Fruit fly (Drosophila melanogaster): Measurements from ENCODE around the gene Amt.

Gene Amt

dm6 chr3R:15243452-15243851, 5.5 kb downstream of the Amt start (continued):
- TF ChIP-seq ewg (GFP tag; optimal IDR thresholded peaks at IDR 0.05) (no peak), maf-S (GFP tag; optimal IDR thresholded peaks at IDR 0.05) (no peak), CG3726 (GFP tag; IDR thresholded peaks at IDR 0.05) (no peak), Spps (tag; optimal IDR thresholded peaks at IDR 0.05) (no peak), h (optimal IDR thresholded peaks at IDR 0.05) (no peak), hth (optimal IDR thresholded peaks at IDR 0.05) (no peak), prd (optimal IDR thresholded peaks at IDR 0.05) (no peak), prd (GFP tag; IDR thresholded peaks at IDR 0.05) (no peak), CG10979 (tag; optimal IDR thresholded peaks at IDR 0.05) (no peak), tap (tag; optimal IDR thresholded peaks at IDR 0.05) (no peak), Dad (GFP tag; optimal IDR thresholded peaks at IDR 0.05) (no peak), sima (GFP tag; optimal IDR thresholded peaks at IDR 0.05) (no peak), Xbp1 (GFP tag; optimal IDR thresholded peaks at IDR 0.05) (no peak), sens (GFP tag) (peak; percentile 42), CG10274 (GFP tag; optimal IDR thresholded peaks at IDR 0.05) (no peak), CG11247 (GFP tag; IDR thresholded peaks at IDR 0.05) (no peak), CG4854 (GFP tag; optimal IDR thresholded peaks at IDR 0.05) (no peak), CG13894 (tag; optimal IDR thresholded peaks at IDR 0.05) (peak; percentile 10), Dip3 (GFP tag; optimal IDR thresholded peaks at IDR 0.05) (no peak), CG6254 (GFP tag; optimal IDR thresholded peaks at IDR 0.05) (no peak), z (GFP tag; IDR thresholded peaks at IDR 0.05) (no peak), Hr3 (GFP tag; optimal IDR thresholded peaks at IDR 0.05) (no peak), ap (GFP tag; IDR thresholded peaks at IDR 0.05) (no peak), sd (tag; optimal IDR thresholded peaks at IDR 0.05) (peak; percentile 97), lbe (GFP tag; optimal IDR thresholded peaks at IDR 0.05) (peak; percentile 30), disco-r (GFP tag; optimal IDR thresholded peaks at IDR 0.05) (no peak), insv (GFP tag; optimal IDR thresholded peaks at IDR 0.05) (no peak), Rx (GFP tag; IDR thresholded peaks at IDR 0.05) (no peak), CG9609 (GFP tag; optimal IDR thresholded peaks at IDR 0.05) (no peak), grau (tag; optimal IDR thresholded peaks at IDR 0.05) (no peak), CG5245 (GFP tag; optimal IDR thresholded peaks at IDR 0.05) (no peak), CG17385 (GFP tag; optimal IDR thresholded peaks at IDR 0.05) (no peak), Dp (GFP tag; optimal IDR thresholded peaks at IDR 0.05) (peak; percentile 6), rib (GFP tag; IDR thresholded peaks at IDR 0.05) (peak; percentile 78), dm (GFP tag; optimal IDR thresholded peaks at IDR 0.05) (peak; percentile 94), nom (GFP tag; optimal IDR thresholded peaks at IDR 0.05) (no peak), CG2116 (GFP tag; optimal IDR thresholded peaks at IDR 0.05) (no peak), tx (GFP tag; optimal IDR thresholded peaks at IDR 0.05) (no peak), CG6791 (GFP tag; IDR thresholded peaks at IDR 0.05; ENCODE audit: partially characterized antibody) (0 out of 3 replicates have a peak, but pooled peaks have one; percentile 6), inv (GFP tag; IDR thresholded peaks at IDR 0.05; ENCODE audit: partially characterized antibody) (no peak), Drgx (GFP tag; IDR thresholded peaks at IDR 0.05) (no peak), CG16863 (GFP tag; optimal IDR thresholded peaks at IDR 0.05) (no peak), Hsf (GFP tag; optimal IDR thresholded peaks at IDR 0.05) (no peak), Atf-2 (GFP tag; optimal IDR thresholded peaks at IDR 0.05) (no peak), fd102C (GFP tag; optimal IDR thresholded peaks at IDR 0.05) (no peak), CG33213 (GFP tag; optimal IDR thresholded peaks at IDR 0.05) (no peak), CG10462 (GFP tag; optimal IDR thresholded peaks at IDR 0.05) (no peak), CG12744 (GFP tag; optimal IDR thresholded peaks at IDR 0.05) (no peak), Sox100B (GFP tag; optimal IDR thresholded peaks at IDR 0.05) (no peak), Camta (GFP tag; optimal IDR thresholded peaks at IDR 0.05) (no peak), dati (GFP tag; IDR thresholded peaks at IDR 0.05) (no peak), gem (tag; optimal IDR thresholded peaks at IDR 0.05) (no peak), CG8359 (GFP tag; optimal IDR thresholded peaks at IDR 0.05; ENCODE audit: borderline replicate concordance) (no peak), CG8765 (GFP tag; IDR thresholded peaks at IDR 0.05) (no peak)

Measured in whole organism, embryonic.